Fruit fly (Drosophila melanogaster) Kc167 (cell line): ENCODE data around the gene Sse.

ENCODE experiments used
- Myc ChIP-seq: fragments of >200 bp; optimal IDR thresholded peaks from 2 replicates; lab custom pipeline; 2017; ENCODE audit warnings: missing external identifiers
- Sin3A ChIP-seq: fragments of >200 bp; optimal IDR thresholded peaks from 2 replicates; lab custom pipeline; 2018; ENCODE audit warnings: missing external identifiers
- h ChIP-seq: fragments of >200 bp; optimal IDR thresholded peaks from 3 replicates; lab custom pipeline; 2018; ENCODE audit warnings: missing external identifiers
- insv ChIP-seq: fragments of >200 bp; optimal IDR thresholded peaks from 3 replicates; lab custom pipeline; 2018; ENCODE audit warnings: missing external identifiers
- psq ChIP-seq: fragments of >200 bp; optimal IDR thresholded peaks from 2 replicates; lab custom pipeline; 2017; ENCODE audit warnings: missing external identifiers
- ttk ChIP-seq: sonication (Bioruptor generic); optimal IDR thresholded peaks from 2 replicates; lab custom pipeline; 2017; ENCODE audit warnings: missing external identifiers

Gene Sse

DNA sequence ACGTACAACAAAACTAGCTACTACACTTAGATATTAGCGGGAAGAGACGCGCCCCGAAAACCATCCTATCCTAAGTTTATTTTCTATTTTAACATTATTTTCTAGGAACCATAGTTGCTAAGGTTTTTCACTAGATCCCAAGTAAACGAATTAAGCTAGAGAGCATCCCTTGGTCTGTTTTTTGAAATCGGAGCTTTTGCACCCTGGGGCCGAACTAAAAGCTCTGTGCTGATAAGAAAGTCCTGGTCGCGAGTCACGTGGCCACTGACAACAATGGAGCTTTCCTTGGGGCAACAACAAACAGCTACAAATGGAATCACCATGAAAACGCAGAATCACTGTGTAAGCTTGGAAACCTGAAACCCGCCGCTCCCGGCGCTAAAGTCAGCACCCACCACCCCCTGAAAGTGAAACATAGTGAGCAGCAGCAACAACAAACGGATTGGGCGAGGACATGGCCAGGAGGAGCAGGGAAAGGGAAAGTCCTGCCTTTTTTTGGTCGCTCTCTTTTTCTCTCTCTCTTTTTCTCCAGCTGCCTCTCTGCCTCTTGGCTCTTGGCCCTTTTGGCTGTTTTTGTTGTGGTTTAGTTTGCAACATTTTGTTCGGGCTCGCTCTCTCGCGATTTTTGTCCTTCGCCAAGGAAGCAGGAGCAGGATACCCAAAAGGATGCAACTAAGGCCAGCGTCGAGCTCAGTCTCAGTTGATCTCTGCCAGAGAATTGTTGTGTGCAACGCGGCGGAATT lies 4.7 kb downstream of the Sse start, which contains the start of gene sif:
Gene sif, plus strand, starts transcription at position 693 of the 743 bp plus-strand sequence.
- TF ChIP-seq psq (no peak), insv (lab: Kevin White, UChicago) (no peak), ttk (lab: Kevin White, UChicago) (no peak), Sin3A (lab: Kevin White, UChicago) (no peak), h (lab: Kevin White, UChicago) (no peak), Myc (lab: Kevin White, UChicago) (no peak)

DNA sequence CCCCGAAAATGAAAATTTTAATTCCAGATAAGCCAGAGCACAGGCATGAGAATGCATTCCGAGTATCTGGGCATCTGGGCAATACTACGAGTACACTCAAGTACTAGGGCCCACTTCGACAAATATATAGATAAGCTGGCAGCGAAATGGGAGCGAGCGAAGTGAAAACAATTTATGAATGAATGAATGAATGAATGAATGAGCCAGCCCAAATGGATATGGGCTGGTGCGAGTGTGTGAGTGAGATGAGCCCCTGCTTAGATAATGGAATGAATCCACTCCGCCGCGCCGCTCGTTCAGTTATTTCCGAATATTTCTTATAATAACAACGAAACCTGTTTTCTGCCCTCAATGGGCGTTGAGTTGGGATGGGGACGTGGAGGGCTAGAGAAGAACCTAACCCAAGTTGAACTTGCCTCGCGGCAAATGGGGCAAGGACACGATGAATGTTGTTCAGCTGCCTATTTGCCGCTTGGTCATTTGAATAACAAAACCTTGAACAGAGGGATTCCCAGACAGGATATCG lies 6.2 kb downstream of the Sse start:
- TF ChIP-seq h (lab: Kevin White, UChicago) (no peak), Myc (lab: Kevin White, UChicago) (no peak), insv (lab: Kevin White, UChicago) (no peak), ttk (lab: Kevin White, UChicago) (no peak), psq (no peak), Sin3A (lab: Kevin White, UChicago) (no peak)

DNA sequence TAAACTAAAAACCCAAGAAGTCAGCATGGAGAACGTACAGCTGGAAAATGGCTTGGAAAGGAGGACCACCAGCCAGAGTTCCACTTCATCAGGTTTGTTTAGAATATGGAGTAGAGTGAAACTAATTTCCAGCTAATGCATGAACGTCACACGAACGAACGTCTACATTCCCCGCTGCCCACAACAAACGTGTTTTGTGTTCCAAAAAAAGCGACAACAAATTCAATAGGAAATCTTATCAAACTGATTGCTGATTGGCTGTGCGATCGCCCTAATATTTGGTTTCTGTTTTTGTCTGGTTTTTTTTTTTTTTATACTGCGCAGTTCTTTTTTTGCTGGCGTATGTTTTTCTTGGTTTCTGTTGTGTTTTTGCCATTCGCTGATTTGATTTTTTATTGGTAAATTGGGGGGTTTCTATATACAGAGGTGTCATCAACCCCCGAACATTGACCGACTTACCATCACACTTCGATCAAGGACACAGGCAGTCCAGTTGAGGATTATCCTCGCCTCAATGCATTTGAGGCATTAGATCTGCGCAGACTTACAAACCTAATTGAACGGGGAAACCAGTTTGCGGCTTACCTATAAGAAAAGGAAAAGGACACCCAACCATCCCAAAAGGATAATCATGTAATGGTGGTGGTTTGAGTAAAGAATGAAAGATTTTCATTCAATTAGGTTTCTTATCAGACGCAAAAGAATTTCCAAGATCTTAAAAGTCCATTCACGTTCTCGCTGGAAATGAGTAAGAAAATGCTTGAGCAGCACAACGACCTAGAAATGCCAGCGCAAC lies 6.9 kb downstream of the Sse start:
- TF ChIP-seq Myc (lab: Kevin White, UChicago): no peak
- no peak for TF ChIP-seq ttk (lab: Kevin White, UChicago)
- no peak for TF ChIP-seq psq
- no peak for TF ChIP-seq insv (lab: Kevin White, UChicago)

DNA sequence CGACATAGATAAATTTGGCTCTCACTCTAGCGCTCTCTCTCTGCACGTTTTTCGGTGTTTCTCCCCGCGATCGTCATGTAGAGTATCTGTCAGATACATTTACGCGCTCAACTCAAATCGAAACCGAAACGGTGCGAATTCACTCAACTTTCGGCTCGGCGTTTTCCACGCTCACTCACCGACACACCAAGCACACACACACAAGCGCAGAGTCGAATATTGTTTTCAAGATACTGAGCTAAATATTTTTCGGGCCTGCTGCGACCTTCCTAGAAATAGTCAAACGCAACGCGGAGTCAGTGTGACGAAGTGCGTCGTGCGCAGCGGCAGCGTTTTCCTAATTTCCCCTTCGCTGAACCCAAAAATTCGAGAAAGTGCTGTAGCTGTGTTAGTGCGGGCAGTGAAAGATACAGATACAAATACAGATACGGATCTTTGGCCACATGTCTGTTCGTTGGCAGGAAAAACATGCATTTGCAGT lies 7.6 kb downstream of the Sse start, which contains the start of gene lin-28:
Gene lin-28, plus strand, starts transcription at position 279 of the 481 bp plus-strand sequence.
- TF ChIP-seq h (lab: Kevin White, UChicago): no peak

DNA sequence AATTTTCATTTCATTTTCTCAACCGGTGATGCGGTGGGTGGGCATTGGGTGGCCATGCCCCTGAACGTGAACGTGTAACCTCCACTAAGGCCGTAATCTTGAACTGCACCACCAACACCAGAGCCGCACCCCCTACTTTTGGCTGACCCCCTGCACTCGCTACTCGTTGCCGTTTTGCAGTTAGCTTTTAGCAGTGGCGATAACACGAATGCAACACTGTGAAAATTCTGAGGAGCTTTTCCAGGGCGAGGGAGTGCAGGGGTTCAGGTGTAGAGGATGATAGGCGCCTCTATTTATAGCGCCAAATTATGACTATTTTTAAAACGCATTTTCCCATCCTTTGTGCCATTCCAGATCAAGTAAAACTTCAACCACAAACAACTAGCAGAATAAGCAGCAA lies 18.3 kb downstream of the Sse start:
- TF ChIP-seq ttk (lab: Kevin White, UChicago) (no peak), Sin3A (lab: Kevin White, UChicago) (no peak), h (lab: Kevin White, UChicago) (no peak), insv (lab: Kevin White, UChicago) (no peak), psq (no peak), Myc (lab: Kevin White, UChicago) (no peak)

DNA sequence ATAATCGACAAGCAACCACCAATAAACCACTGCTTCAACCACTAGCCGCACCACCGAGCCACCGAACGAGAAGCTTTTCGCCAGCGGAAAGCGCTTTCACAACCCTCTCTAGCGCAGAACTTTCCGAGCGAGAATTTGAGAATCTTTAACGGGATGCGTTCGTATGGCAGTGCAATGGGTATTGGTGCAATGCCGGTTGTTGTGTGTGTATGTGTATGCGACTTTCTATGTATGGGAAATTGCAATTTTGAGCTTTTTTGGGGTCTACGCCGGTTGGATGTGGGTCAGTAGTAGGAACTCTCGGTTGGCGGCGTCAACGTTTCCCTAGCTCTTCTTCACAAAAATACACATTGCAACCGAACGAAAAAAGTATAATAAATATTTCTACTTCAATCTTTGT lies 19.2 kb downstream of the Sse start:
- TF ChIP-seq Myc (lab: Kevin White, UChicago) (no peak), ttk (lab: Kevin White, UChicago) (no peak), Sin3A (lab: Kevin White, UChicago) (no peak), insv (lab: Kevin White, UChicago) (no peak), psq (no peak), h (lab: Kevin White, UChicago) (no peak)

DNA sequence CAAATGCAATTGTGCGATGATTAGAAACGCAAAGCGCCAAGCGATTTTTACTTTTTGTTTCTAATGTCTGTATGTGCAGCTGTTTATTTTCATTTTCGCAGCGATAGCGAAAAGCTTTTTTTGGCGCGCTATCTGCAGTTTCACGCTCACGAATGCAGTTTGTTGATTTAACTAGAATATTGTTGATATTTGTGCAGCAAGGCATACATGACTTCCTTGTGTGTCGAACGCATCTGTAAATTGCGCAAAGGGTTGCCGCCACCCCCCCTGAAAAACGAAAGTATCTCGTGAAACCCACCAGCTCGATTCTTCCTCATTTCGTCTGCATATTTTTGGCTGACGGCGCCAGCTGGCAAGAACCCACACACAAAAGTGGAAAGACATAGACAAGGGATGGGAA lies 20.5 kb downstream of the Sse start:
- TF ChIP-seq ttk (lab: Kevin White, UChicago): no peak
- TF ChIP-seq insv (lab: Kevin White, UChicago): no peak
- TF ChIP-seq psq: no peak
- no peak for TF ChIP-seq h (lab: Kevin White, UChicago)
- no peak for TF ChIP-seq Myc (lab: Kevin White, UChicago)
- TF ChIP-seq Sin3A (lab: Kevin White, UChicago): no peak

DNA sequence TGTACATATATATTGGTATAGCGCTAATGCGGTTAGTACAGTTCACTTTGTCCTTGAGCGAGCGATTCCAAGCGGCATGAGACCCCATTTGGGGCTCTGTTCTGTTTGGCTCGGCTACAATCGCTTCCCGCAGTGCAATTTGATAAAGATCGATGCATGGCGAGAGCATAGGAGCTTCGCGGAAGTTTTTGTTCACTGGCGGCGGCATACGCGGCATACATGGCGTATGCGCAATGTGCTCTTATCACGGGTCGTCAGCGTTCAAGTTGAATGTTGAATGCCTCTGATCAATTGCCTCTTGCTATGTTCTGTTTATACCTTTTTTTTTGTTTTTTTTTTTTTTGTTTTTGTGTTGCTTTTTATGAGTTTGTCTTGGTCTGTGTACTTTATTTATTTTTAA lies 20.9 kb downstream of the Sse start:
- TF ChIP-seq ttk (lab: Kevin White, UChicago): no peak
- no peak for TF ChIP-seq psq
- TF ChIP-seq insv (lab: Kevin White, UChicago): no peak
- no peak for TF ChIP-seq h (lab: Kevin White, UChicago)
- no peak for TF ChIP-seq Myc (lab: Kevin White, UChicago)

DNA sequence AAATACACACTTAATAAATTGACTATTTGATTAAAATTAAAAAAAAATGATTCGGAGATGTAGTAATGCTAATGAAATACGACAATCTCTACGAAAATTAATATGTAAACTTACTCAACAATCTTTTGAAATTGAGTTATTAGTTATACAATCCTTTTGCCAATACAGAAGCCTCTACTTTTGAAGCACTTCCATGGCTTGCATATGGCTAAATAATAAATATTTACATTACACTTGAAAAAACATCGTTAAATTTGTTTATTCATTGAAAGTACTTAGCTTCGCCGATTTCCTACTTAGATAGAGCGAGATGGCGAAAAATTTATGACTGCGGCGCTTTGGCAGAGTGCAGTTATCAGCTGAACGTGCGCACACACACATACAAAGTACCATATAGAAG lies 21.4 kb downstream of the Sse start:
- no peak for TF ChIP-seq Sin3A (lab: Kevin White, UChicago)

DNA sequence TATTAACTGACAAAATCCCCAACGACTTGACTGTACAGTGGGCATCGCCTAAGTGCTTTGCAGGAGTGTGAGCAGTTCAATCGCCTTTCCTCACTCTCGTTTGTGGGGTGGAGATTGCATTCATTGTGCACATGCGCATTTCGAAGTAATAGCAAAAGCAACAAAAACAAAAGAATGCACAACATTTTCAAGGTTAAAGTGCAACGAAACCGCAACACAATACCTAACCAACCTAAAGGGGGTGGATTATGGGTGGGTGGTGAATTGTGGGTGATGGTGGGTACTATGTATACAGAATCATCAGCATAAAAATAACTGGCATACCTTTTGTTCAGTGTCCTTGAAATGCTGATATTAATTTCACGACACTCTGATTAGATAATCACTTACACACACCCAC lies 22.6 kb downstream of the Sse start:
- TF ChIP-seq Myc (lab: Kevin White, UChicago) (no peak), ttk (lab: Kevin White, UChicago) (no peak), h (lab: Kevin White, UChicago) (no peak), psq (no peak), Sin3A (lab: Kevin White, UChicago) (no peak), insv (lab: Kevin White, UChicago) (no peak)

DNA sequence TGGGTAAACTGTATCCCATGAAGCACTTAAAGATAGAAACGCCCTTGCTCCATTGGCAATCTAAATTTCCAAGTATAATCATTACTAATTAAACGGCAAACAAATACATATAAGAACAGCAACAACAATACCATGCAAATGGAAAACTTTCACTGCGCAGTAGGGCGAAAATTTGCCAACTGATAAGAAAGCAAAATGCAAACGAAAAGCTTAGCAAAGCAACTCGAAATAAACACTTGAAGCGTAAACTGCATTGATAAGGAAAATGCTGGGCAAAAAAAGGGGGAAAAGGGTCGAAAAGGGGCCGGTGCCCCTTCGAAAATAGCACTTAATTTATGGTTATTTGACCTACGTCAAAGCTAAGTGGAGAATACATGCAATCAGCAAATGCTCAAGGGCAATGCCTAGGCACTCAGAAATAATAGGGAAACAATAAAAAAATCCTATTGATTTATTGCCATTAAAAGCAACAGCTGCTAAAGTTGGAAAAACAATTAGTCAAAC lies 23.5 kb downstream of the Sse start:
- TF ChIP-seq ttk (lab: Kevin White, UChicago) (no peak), psq (no peak), Myc (lab: Kevin White, UChicago) (no peak)

DNA sequence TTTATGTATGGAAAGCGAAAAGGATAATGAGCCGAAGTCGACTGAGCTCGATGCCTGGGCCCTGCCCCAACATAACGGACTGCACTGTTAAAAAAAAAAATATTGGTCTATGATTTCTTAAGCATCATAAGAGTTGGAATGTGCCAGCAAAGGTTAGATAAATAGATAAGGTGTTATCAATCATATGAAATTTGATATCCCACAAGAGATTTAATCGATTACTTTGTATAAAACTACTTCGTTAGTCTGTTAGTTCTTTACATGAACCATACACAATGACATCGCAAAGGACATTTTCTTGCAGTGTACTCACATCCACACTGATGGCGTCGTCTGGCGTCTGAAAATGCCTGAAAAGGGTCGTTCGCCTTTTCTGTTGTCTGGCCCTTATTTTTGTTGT lies 24.6 kb downstream of the Sse start:
- TF ChIP-seq psq: no peak
- TF ChIP-seq h (lab: Kevin White, UChicago): no peak
- no peak for TF ChIP-seq Sin3A (lab: Kevin White, UChicago)
